Fruit fly (Drosophila melanogaster) whole organism, prepupa: ENCODE data around the gene Col4a1.

Source experiments
- Blimp-1 ChIP-seq: fragments of 200-800 bp; sonication (Bioruptor generic); optimal IDR thresholded peaks from 3 replicates; lab custom pipeline; 2017; ENCODE audit warnings: missing biosample characterization, missing genetic modification characterization, mild to moderate bottlenecking, moderate library complexity, missing genetic modification reagents
- CG11294 ChIP-seq: fragments of 200-800 bp; sonication (Bioruptor generic); IDR thresholded peaks from 2 replicates; pipeline ENCODE4 v1.3.6; 2022; ENCODE audit warnings: missing biosample characterization, missing genetic modification characterization
- CG16779 ChIP-seq: fragments of 200-800 bp; sonication (Bioruptor generic); optimal IDR thresholded peaks from 3 replicates; lab custom pipeline; 2017; ENCODE audit warnings: missing biosample characterization, mild to moderate bottlenecking, missing genetic modification characterization
- CG3032 ChIP-seq: fragments of 200-800 bp; optimal IDR thresholded peaks from 2 replicates; lab custom pipeline; 2019; ENCODE audit warnings: missing biosample characterization, mild to moderate bottlenecking, missing genetic modification characterization, moderate library complexity
- CG8119 ChIP-seq: fragments of 200-800 bp; sonication (Bioruptor generic); IDR thresholded peaks from 3 replicates; pipeline ENCODE4 v1.3.6; 2022; ENCODE audit warnings: missing biosample characterization, missing genetic modification characterization
- Eip75B ChIP-seq: fragments of 200-800 bp; sonication (Bioruptor generic); optimal IDR thresholded peaks from 3 replicates; lab custom pipeline; 2016; ENCODE audit warnings: missing biosample characterization, missing genetic modification characterization
- Eip78C ChIP-seq: fragments of 200-800 bp; sonication (Bioruptor generic); peaks from one replicate; lab custom pipeline; 2016; ENCODE audit warnings: missing biosample characterization, missing genetic modification characterization
- Eip93F ChIP-seq: fragments of 200-800 bp; sonication (Bioruptor generic); optimal IDR thresholded peaks from 2 replicates; lab custom pipeline; 2016; ENCODE audit warnings: missing biosample characterization, mild to moderate bottlenecking, missing genetic modification characterization
- Gug ChIP-seq: fragments of 200-800 bp; sonication (Bioruptor generic); IDR thresholded peaks from 2 replicates; pipeline ENCODE4 v1.3.6; 2022; ENCODE audit warnings: missing biosample characterization, missing genetic modification characterization
- Met ChIP-seq: fragments of 200-800 bp; sonication (Bioruptor generic); optimal IDR thresholded peaks from 3 replicates; lab custom pipeline; 2016; ENCODE audit warnings: missing biosample characterization, missing genetic modification characterization
- pdm3 ChIP-seq: fragments of 200-800 bp; sonication (Bioruptor generic); optimal IDR thresholded peaks from 3 replicates; lab custom pipeline; 2016; ENCODE audit warnings: missing biosample characterization, missing genetic modification characterization

DNA sequence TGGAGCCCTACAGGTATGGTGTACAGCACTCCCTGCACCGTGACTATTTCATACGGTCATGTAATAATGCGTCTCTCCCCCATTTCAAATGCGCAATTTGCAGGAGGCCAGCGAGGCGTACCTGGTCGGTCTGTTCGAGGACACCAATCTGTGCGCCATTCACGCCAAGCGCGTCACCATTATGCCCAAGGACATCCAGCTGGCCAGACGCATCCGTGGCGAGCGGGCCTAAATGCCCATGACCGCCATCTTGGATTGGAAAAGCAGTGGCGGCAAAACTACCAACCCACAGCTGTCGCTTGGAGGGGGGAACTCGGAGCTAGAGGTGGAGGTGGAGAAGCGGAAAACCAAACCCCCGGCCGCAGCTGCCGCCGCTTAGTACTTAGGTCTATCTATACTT, 26.1 kb downstream of the Col4a1 start:
- TF ChIP-seq CG8119 (GFP tag; lab: Robert Waterston, UW) (no peak), Eip75B (GFP tag; lab: Kevin White, UChicago) (no peak), Met (GFP tag; lab: Kevin White, UChicago) (no peak), Eip78C (GFP tag; lab: Kevin White, UChicago) (no peak), Blimp-1 (GFP tag; lab: Kevin White, UChicago) (no peak), CG11294 (GFP tag; lab: Robert Waterston, UW) (no peak), Gug (GFP tag; lab: Robert Waterston, UW) (no peak), pdm3 (GFP tag; lab: Kevin White, UChicago) (no peak), Eip93F (no peak), CG16779 (no peak), CG3032 (tag; lab: Kevin White, UChicago) (no peak)
